Worm (Caenorhabditis elegans) whole organism, L4 larva: ENCODE results near the gene duxl-1.
A peak's percentile ranks its signal among the peaks of the same experiment; 100 is the strongest.

Source experiments
- F44E2.7 ChIP-seq: fragments of 200-800 bp; sonication (Bioruptor generic); IDR thresholded peaks from 2 replicates; pipeline ENCODE4 v2.1.2; 2022; ENCODE audit warnings: missing genetic modification characterization, missing compliant biosample characterization
- R02D3.7 ChIP-seq: fragments of 150-350 bp; sonication (generic microtip); optimal IDR thresholded peaks from 3 replicates; lab custom pipeline; 2014; ENCODE audit warnings: missing biosample characterization, missing genetic modification characterization
- aly-2 ChIP-seq: sonication (generic microtip); optimal IDR thresholded peaks from 2 replicates; lab custom pipeline; 2018; ENCODE audit warnings: missing biosample characterization, missing genetic modification characterization
- ama-1 ChIP-seq: fragments of 150-350 bp; optimal IDR thresholded peaks from 2 replicates; lab custom pipeline; 2014; ENCODE audit warnings: inconsistent platforms, mixed read lengths
- cey-2 ChIP-seq: sonication (generic microtip); optimal IDR thresholded peaks from 3 replicates; lab custom pipeline; 2017; ENCODE audit warnings: missing genetic modification characterization, mild to moderate bottlenecking, missing compliant biosample characterization, antibody characterized with exemption, borderline replicate concordance; ENCODE audit not compliant: insufficient read depth
- daf-8 ChIP-seq: fragments of 200-800 bp; sonication (Bioruptor generic); IDR thresholded peaks from 2 replicates; pipeline ENCODE4 v1.3.6; 2022; ENCODE audit warnings: missing genetic modification characterization, missing compliant biosample characterization
- lin-13 ChIP-seq: fragments of 150-350 bp; optimal IDR thresholded peaks from 2 replicates; lab custom pipeline; 2014; ENCODE audit warnings: missing biosample characterization, missing genetic modification reagents, missing genetic modification characterization
- lir-3 ChIP-seq: sonication (generic microtip); optimal IDR thresholded peaks from 2 replicates; lab custom pipeline; 2016; ENCODE audit warnings: mild to moderate bottlenecking, missing genetic modification characterization, missing compliant biosample characterization
- nhr-11 ChIP-seq: fragments of 150-350 bp; optimal IDR thresholded peaks from 2 replicates; lab custom pipeline; 2014; ENCODE audit warnings: missing biosample characterization, missing genetic modification characterization
- nhr-28 ChIP-seq: fragments of 150-350 bp; optimal IDR thresholded peaks from 2 replicates; lab custom pipeline; 2014; ENCODE audit warnings: missing biosample characterization, missing genetic modification characterization
- pha-4 ChIP-seq, 2 experiments: fragments of 150-350 bp in 1 of 2; fragments of 200-800 bp in 1 of 2; sonication (Bioruptor generic) in 1 of 2; IDR thresholded peaks in 1 of 2; optimal IDR thresholded peaks in 1 of 2; 2 replicates each; pipeline versions ENCODE4 v1.3.6 to Lab custom; 2014 to 2022; ENCODE audit warnings: missing genetic modification characterization in 2 of 2, missing genetic modification reagents in 2 of 2, missing biosample characterization in 1 of 2, missing compliant biosample characterization in 1 of 2
- snpc-4 ChIP-seq: fragments of 150-350 bp; optimal IDR thresholded peaks from 2 replicates; lab custom pipeline; 2014; ENCODE audit warnings: missing biosample characterization, missing genetic modification characterization
- unc-130 ChIP-seq: sonication (generic microtip); optimal IDR thresholded peaks from 2 replicates; lab custom pipeline; 2016; ENCODE audit warnings: missing genetic modification reagents, missing genetic modification characterization, missing compliant biosample characterization
- zag-1 ChIP-seq: fragments of 150-350 bp; optimal IDR thresholded peaks from 2 replicates; lab custom pipeline; 2014; ENCODE audit warnings: missing biosample characterization, missing genetic modification characterization

DNA sequence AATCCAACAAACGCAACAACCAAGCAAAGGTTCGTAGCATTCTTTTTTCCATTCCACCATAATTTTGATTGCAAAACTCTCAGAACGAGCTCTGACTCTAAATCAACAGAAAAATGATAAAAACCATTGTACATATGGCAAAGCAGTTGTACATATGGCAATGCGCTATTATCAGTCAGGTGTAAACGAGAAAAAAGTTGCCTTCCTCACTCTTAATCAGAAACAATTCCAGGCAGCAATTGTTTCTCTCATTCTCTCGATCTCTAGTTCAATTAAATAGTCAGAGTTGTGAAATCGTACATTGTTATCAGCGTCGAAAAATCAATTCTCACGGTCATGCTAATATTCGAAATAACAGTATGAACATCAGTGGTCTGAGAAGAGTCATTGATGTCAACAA, 41.7 kb upstream of the duxl-1 start:
- TF ChIP-seq cey-2 (no peak), nhr-11 (tag; lab: Kevin White, UChicago) (no peak), aly-2 (tag; lab: Kevin White, UChicago) (no peak), nhr-28 (tag; lab: Kevin White, UChicago) (peak; percentile 45), F44E2.7 (GFP tag; lab: Robert Waterston, UW) (no peak), lir-3 (no peak), daf-8 (GFP tag; lab: Robert Waterston, UW) (no peak), ama-1 (no peak), lin-13 (no peak), unc-130 (GFP tag; lab: Kevin White, UChicago) (no peak), zag-1 (tag; lab: Kevin White, UChicago) (no peak), snpc-4 (tag; lab: Kevin White, UChicago) (no peak), R02D3.7 (tag; lab: Kevin White, UChicago) (no peak), pha-4 (GFP tag; IDR thresholded peaks at IDR 0.05; lab: Robert Waterston, UW) (no peak), pha-4 (tag; optimal IDR thresholded peaks at IDR 0.05; lab: Kevin White, UChicago) (no peak)
